Fruit fly (Drosophila melanogaster) whole organism, pupa: ENCODE data around the gene Cul6.

Source experiments
- CG14655 ChIP-seq: fragments of 200-800 bp; sonication (Bioruptor generic); optimal IDR thresholded peaks from 3 replicates; lab custom pipeline; 2017; ENCODE audit warnings: mild to moderate bottlenecking, missing biosample characterization, missing genetic modification reagents, missing genetic modification characterization
- CG17806 ChIP-seq: fragments of 200-800 bp; sonication (Bioruptor generic); optimal IDR thresholded peaks from 2 replicates; lab custom pipeline; 2018; ENCODE audit warnings: missing biosample characterization, mild to moderate bottlenecking, missing genetic modification characterization, moderate library complexity

dm6 chr3L:13032915-13033282 lies 21.4 kb upstream of the Cul6 start:
- TF ChIP-seq CG14655 (no peak), CG17806 (no peak)
